Fruit fly (Drosophila melanogaster) whole organism, embryonic: ENCODE measurements around the gene Nlg2.

Source experiments
- CG10565 ChIP-seq: fragments of 200-800 bp; sonication (Bioruptor generic); optimal IDR thresholded peaks from 3 replicates; lab custom pipeline; 2016; ENCODE audit warnings: missing biosample characterization, mild to moderate bottlenecking, missing genetic modification characterization
- CG10979 ChIP-seq: fragments of 200-800 bp; sonication (Bioruptor generic); optimal IDR thresholded peaks from 2 replicates; lab custom pipeline; 2018; ENCODE audit warnings: missing biosample characterization, mild to moderate bottlenecking, missing genetic modification characterization, moderate library complexity
- CG11085 ChIP-seq: fragments of 200-800 bp; sonication (Bioruptor generic); IDR thresholded peaks from 2 replicates; pipeline ENCODE4 v1.3.6; 2022; ENCODE audit warnings: missing biosample characterization, missing genetic modification characterization
- CG11504 ChIP-seq: fragments of 200-800 bp; sonication (Bioruptor generic); optimal IDR thresholded peaks from 3 replicates; lab custom pipeline; 2019; ENCODE audit warnings: missing biosample characterization, mild to moderate bottlenecking, missing genetic modification characterization, moderate library complexity
- CG11695 ChIP-seq: fragments of 200-800 bp; sonication (Bioruptor generic); IDR thresholded peaks from 3 replicates; pipeline ENCODE4 v1.3.6; 2022; ENCODE audit warnings: missing biosample characterization, missing genetic modification characterization
- CG12071 ChIP-seq: fragments of 200-800 bp; sonication (Bioruptor generic); optimal IDR thresholded peaks from 3 replicates; lab custom pipeline; 2018; ENCODE audit warnings: missing biosample characterization, mild to moderate bottlenecking, missing genetic modification characterization
- CG12155 ChIP-seq: fragments of 200-800 bp; sonication (Bioruptor generic); optimal IDR thresholded peaks from 3 replicates; lab custom pipeline; 2016; ENCODE audit warnings: missing biosample characterization, missing genetic modification characterization
- CG1233 ChIP-seq: fragments of 200-800 bp; sonication (Bioruptor generic); optimal IDR thresholded peaks from 4 replicates; lab custom pipeline; 2018; ENCODE audit warnings: missing biosample characterization, mild to moderate bottlenecking, missing genetic modification characterization
- CG12769 ChIP-seq: fragments of 200-800 bp; sonication (Bioruptor generic); optimal IDR thresholded peaks from 2 replicates; lab custom pipeline; 2019; ENCODE audit warnings: missing biosample characterization, mild to moderate bottlenecking, missing genetic modification characterization, moderate library complexity
- CG13624 ChIP-seq: fragments of 200-800 bp; sonication (Bioruptor generic); optimal IDR thresholded peaks from 2 replicates; lab custom pipeline; 2016; ENCODE audit warnings: missing biosample characterization, missing genetic modification characterization
- CG15073 ChIP-seq: fragments of 200-800 bp; sonication (Bioruptor generic); optimal IDR thresholded peaks from 2 replicates; lab custom pipeline; 2016; ENCODE audit warnings: missing biosample characterization, missing genetic modification characterization
- CG16863 ChIP-seq: fragments of 200-800 bp; sonication (Bioruptor generic); optimal IDR thresholded peaks from 3 replicates; lab custom pipeline; 2016; ENCODE audit warnings: missing biosample characterization, missing genetic modification characterization
- CG17328 ChIP-seq: fragments of 200-800 bp; sonication (Bioruptor generic); IDR thresholded peaks from 2 replicates; pipeline ENCODE4 v1.3.6; 2022; ENCODE audit warnings: missing biosample characterization, missing genetic modification characterization
- CG17359 ChIP-seq: fragments of 200-800 bp; sonication (Bioruptor generic); optimal IDR thresholded peaks from 3 replicates; lab custom pipeline; 2018; ENCODE audit warnings: missing biosample characterization, mild to moderate bottlenecking, missing genetic modification characterization, moderate library complexity
- CG33213 ChIP-seq: fragments of 200-800 bp; sonication (Bioruptor generic); optimal IDR thresholded peaks from 3 replicates; lab custom pipeline; 2016; ENCODE audit warnings: missing biosample characterization, missing genetic modification characterization
- CG3407 ChIP-seq: fragments of 200-800 bp; sonication (Bioruptor generic); optimal IDR thresholded peaks from 2 replicates; lab custom pipeline; 2018; ENCODE audit warnings: missing biosample characterization, mild to moderate bottlenecking, missing genetic modification characterization
- CG34224 ChIP-seq: fragments of 200-800 bp; sonication (Bioruptor generic); IDR thresholded peaks from 3 replicates; pipeline ENCODE4 v1.3.6; 2022; ENCODE audit warnings: missing biosample characterization, missing genetic modification characterization; ENCODE audit not compliant: partially characterized antibody
- CG4282 ChIP-seq: fragments of 200-800 bp; sonication (Bioruptor generic); optimal IDR thresholded peaks from 2 replicates; lab custom pipeline; 2016; ENCODE audit warnings: missing biosample characterization, missing genetic modification characterization
- CG5180 ChIP-seq: fragments of 200-800 bp; sonication (Bioruptor generic); optimal IDR thresholded peaks from 3 replicates; lab custom pipeline; 2017; ENCODE audit warnings: missing biosample characterization, missing genetic modification characterization, mild to moderate bottlenecking, moderate library complexity, missing genetic modification reagents
- CG5953 ChIP-seq: fragments of 200-800 bp; sonication (Bioruptor generic); IDR thresholded peaks from 2 replicates; pipeline ENCODE4 v1.3.6; 2022; ENCODE audit warnings: missing biosample characterization, missing genetic modification characterization
- CG6654 ChIP-seq: fragments of 200-800 bp; sonication (Bioruptor generic); optimal IDR thresholded peaks from 2 replicates; lab custom pipeline; 2017; ENCODE audit warnings: missing biosample characterization, mild to moderate bottlenecking, missing genetic modification characterization
- CG6689 ChIP-seq: fragments of 200-800 bp; sonication (Bioruptor generic); IDR thresholded peaks from 2 replicates; pipeline ENCODE4 v1.3.6; 2022; ENCODE audit warnings: missing biosample characterization, missing genetic modification characterization
- D ChIP-seq, 2 experiments: fragments of 200-800 bp in 1 of 2; fragments of >200 bp in 1 of 2; sonication (Bioruptor generic) in 1 of 2; optimal IDR thresholded peaks; 2 replicates in 1 of 2; 3 replicates in 1 of 2; lab custom pipeline; 2017; ENCODE audit warnings: mild to moderate bottlenecking in 1 of 2, missing biosample characterization in 1 of 2, missing genetic modification characterization in 1 of 2, missing genetic modification reagents in 1 of 2
- Doc2 ChIP-seq: fragments of 200-800 bp; sonication (Bioruptor generic); IDR thresholded peaks from 2 replicates; pipeline ENCODE4 v1.3.6; 2022; ENCODE audit warnings: missing biosample characterization, missing genetic modification characterization
- Eip74EF ChIP-seq, 2 experiments: fragments of 200-800 bp in 1 of 2; fragments of >200 bp in 1 of 2; sonication (Bioruptor generic) in 1 of 2; optimal IDR thresholded peaks; 2 replicates each; lab custom pipeline; 2017 to 2019; ENCODE audit warnings: missing biosample characterization in 2 of 2, missing genetic modification characterization in 2 of 2, mild to moderate bottlenecking in 1 of 2, moderate library complexity in 1 of 2
- Elba2 ChIP-seq: fragments of 200-800 bp; sonication (Bioruptor generic); optimal IDR thresholded peaks from 3 replicates; lab custom pipeline; 2016; ENCODE audit warnings: missing biosample characterization, missing genetic modification characterization
- GATAe ChIP-seq: fragments of 200-800 bp; sonication (Bioruptor generic); conservative IDR thresholded peaks from 2 replicates; pipeline ENCODE4 v1.3.6; 2022; ENCODE audit warnings: missing biosample characterization, missing genetic modification characterization
- HLH54F ChIP-seq: fragments of 200-800 bp; sonication (Bioruptor generic); optimal IDR thresholded peaks from 3 replicates; lab custom pipeline; 2016; ENCODE audit warnings: missing biosample characterization, missing genetic modification characterization
- Kr ChIP-seq: fragments of 200-800 bp; sonication (Bioruptor generic); optimal IDR thresholded peaks from 2 replicates; lab custom pipeline; 2017; ENCODE audit warnings: missing biosample characterization, mild to moderate bottlenecking, missing genetic modification characterization
- Mrtf ChIP-seq: fragments of 200-800 bp; sonication (Bioruptor generic); IDR thresholded peaks from 3 replicates; pipeline ENCODE4 v1.3.6; 2022; ENCODE audit warnings: missing biosample characterization, missing genetic modification characterization
- Myb ChIP-seq: fragments of 200-800 bp; sonication (Bioruptor generic); optimal IDR thresholded peaks from 2 replicates; lab custom pipeline; 2016; ENCODE audit warnings: missing biosample characterization, missing genetic modification characterization
- Nf-YC ChIP-seq: fragments of 200-800 bp; optimal IDR thresholded peaks from 3 replicates; lab custom pipeline; 2019; ENCODE audit warnings: missing biosample characterization, mild to moderate bottlenecking, missing genetic modification characterization, moderate library complexity
- Ptx1 ChIP-seq: fragments of 200-800 bp; sonication (Bioruptor generic); IDR thresholded peaks from 2 replicates; pipeline ENCODE4 v1.3.6; 2022; ENCODE audit warnings: missing biosample characterization, missing genetic modification characterization
- Sry-β ChIP-seq: fragments of 200-800 bp; sonication (Bioruptor generic); optimal IDR thresholded peaks from 2 replicates; lab custom pipeline; 2018; ENCODE audit warnings: missing biosample characterization, mild to moderate bottlenecking, missing genetic modification characterization, moderate library complexity
- al ChIP-seq: fragments of 200-800 bp; sonication (Bioruptor generic); IDR thresholded peaks from 2 replicates; pipeline ENCODE4 v1.3.6; 2022; ENCODE audit warnings: missing biosample characterization, missing genetic modification characterization
- az2 ChIP-seq: fragments of 200-800 bp; sonication (Bioruptor generic); optimal IDR thresholded peaks from 3 replicates; lab custom pipeline; 2016; ENCODE audit warnings: missing biosample characterization, missing genetic modification characterization
- cato ChIP-seq: fragments of 200-800 bp; sonication (Bioruptor generic); optimal IDR thresholded peaks from 2 replicates; lab custom pipeline; 2016; ENCODE audit warnings: missing biosample characterization, missing genetic modification characterization, borderline replicate concordance
- crol ChIP-seq: fragments of 200-800 bp; sonication (Bioruptor generic); IDR thresholded peaks from 2 replicates; pipeline ENCODE4 v1.3.6; 2022; ENCODE audit warnings: missing biosample characterization, missing genetic modification characterization
- emc ChIP-seq: fragments of 200-800 bp; sonication (Bioruptor generic); optimal IDR thresholded peaks from 2 replicates; lab custom pipeline; 2016; ENCODE audit warnings: missing biosample characterization, missing genetic modification characterization
- ftz-f1 ChIP-seq: fragments of 200-800 bp; sonication (Bioruptor generic); optimal IDR thresholded peaks from 2 replicates; lab custom pipeline; 2016; ENCODE audit warnings: missing biosample characterization, missing genetic modification characterization
- gcm ChIP-seq: fragments of 200-800 bp; sonication (Bioruptor generic); optimal IDR thresholded peaks from 2 replicates; lab custom pipeline; 2019; ENCODE audit warnings: missing biosample characterization, mild to moderate bottlenecking, missing genetic modification characterization, moderate library complexity
- hb ChIP-seq: fragments of 200-800 bp; sonication (Bioruptor generic); IDR thresholded peaks from 3 replicates; pipeline ENCODE4 v1.3.6; 2022; ENCODE audit warnings: missing biosample characterization, missing genetic modification characterization; ENCODE audit not compliant: partially characterized antibody
- nmo ChIP-seq: fragments of 200-800 bp; sonication (Bioruptor generic); optimal IDR thresholded peaks from 2 replicates; lab custom pipeline; 2018; ENCODE audit warnings: missing biosample characterization, mild to moderate bottlenecking, missing genetic modification characterization, moderate library complexity
- nom ChIP-seq: fragments of 200-800 bp; sonication (Bioruptor generic); optimal IDR thresholded peaks from 2 replicates; lab custom pipeline; 2017; ENCODE audit warnings: missing biosample characterization, missing genetic modification characterization, mild to moderate bottlenecking, moderate library complexity, missing genetic modification reagents
- oc ChIP-seq: fragments of 200-800 bp; sonication (Bioruptor generic); optimal IDR thresholded peaks from 2 replicates; lab custom pipeline; 2018; ENCODE audit warnings: missing biosample characterization, mild to moderate bottlenecking, missing genetic modification characterization, moderate library complexity
- otp ChIP-seq: fragments of 200-800 bp; sonication (Bioruptor generic); IDR thresholded peaks from 3 replicates; pipeline ENCODE4, ENCODE4 v1.3.6; 2022; ENCODE audit warnings: missing biosample characterization, missing genetic modification characterization
- sr ChIP-seq: fragments of 200-800 bp; sonication (Bioruptor generic); IDR thresholded peaks from 3 replicates; pipeline ENCODE4 v1.3.6; 2022; ENCODE audit warnings: missing biosample characterization, missing genetic modification characterization
- tio ChIP-seq: fragments of 200-800 bp; sonication (Bioruptor generic); optimal IDR thresholded peaks from 2 replicates; lab custom pipeline; 2017; ENCODE audit warnings: missing biosample characterization, missing genetic modification characterization, inconsistent platforms
- twi ChIP-seq: fragments of 200-800 bp; optimal IDR thresholded peaks from 2 replicates; lab custom pipeline; 2019; ENCODE audit warnings: missing biosample characterization, mild to moderate bottlenecking, missing genetic modification characterization, moderate library complexity
- vnd ChIP-seq: fragments of 200-800 bp; sonication (Bioruptor generic); IDR thresholded peaks from 3 replicates; pipeline ENCODE4 v1.3.6; 2022; ENCODE audit warnings: missing biosample characterization, missing genetic modification characterization; ENCODE audit not compliant: partially characterized antibody

The Nlg2 gene

DNA sequence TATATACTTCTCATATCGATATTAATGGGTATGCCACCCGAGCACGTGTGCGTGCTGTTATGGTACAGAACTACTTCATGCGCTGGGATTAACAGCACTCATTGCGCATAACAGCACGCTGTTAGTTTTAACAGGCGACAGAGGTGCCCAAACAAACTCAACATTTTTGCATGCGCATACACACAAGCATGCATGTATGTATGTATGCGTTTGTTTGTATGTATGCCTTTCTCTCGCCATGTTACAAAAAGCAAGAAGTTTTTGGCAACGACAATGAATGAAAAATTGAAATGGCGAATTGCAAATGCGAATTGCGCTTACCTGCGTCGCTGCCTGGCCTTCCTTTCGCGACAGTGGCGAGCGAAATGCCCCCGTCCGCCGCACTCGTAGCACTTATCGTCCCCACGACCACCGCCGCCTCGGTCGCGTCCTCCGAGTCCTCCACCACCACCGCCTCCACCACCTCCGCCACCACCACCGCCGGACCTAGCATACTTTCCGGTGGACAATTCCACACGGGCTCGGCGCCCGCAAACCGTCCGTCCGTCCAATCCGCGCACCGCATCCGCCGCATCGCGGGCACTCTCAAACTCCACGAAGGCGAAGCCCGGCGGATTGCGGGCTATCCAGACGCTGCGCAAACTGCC, 44.6 kb downstream of the Nlg2 start (continued):
- TF ChIP-seq Nf-YC (peak; percentile 54), CG17328 (GFP tag; lab: Robert Waterston, UW) (no peak), oc (tag; lab: Kevin White, UChicago) (no peak), Ptx1 (GFP tag; lab: Robert Waterston, UW) (no peak), HLH54F (GFP tag; lab: Kevin White, UChicago) (no peak), CG1233 (peak; percentile 8), CG5953 (GFP tag; lab: Robert Waterston, UW) (no peak), Doc2 (GFP tag; lab: Robert Waterston, UW) (no peak), CG13624 (GFP tag; lab: Kevin White, UChicago) (no peak), cato (GFP tag; lab: Kevin White, UChicago) (no peak), CG6654 (no peak), CG6689 (GFP tag; lab: Robert Waterston, UW) (no peak), tio (GFP tag; lab: Kevin White, UChicago) (no peak), ftz-f1 (GFP tag; lab: Kevin White, UChicago) (no peak), CG11085 (GFP tag; lab: Robert Waterston, UW) (no peak), CG11504 (tag; lab: Kevin White, UChicago) (no peak), CG12071 (no peak), CG5180 (no peak), emc (no peak), CG3407 (no peak), D (optimal IDR thresholded peaks at IDR 0.05; lab: Kevin White, UChicago) (no peak), D (GFP tag; optimal IDR thresholded peaks at IDR 0.05; lab: Kevin White, UChicago) (no peak), sr (GFP tag; lab: Robert Waterston, UW) (no peak), CG17359 (tag; lab: Kevin White, UChicago) (no peak), CG16863 (no peak), Kr (GFP tag; lab: Kevin White, UChicago) (no peak), CG12155 (GFP tag; lab: Kevin White, UChicago) (no peak), CG4282 (GFP tag; lab: Kevin White, UChicago) (no peak), vnd (GFP tag; lab: Robert Waterston, UW) (no peak), CG10565 (GFP tag; lab: Kevin White, UChicago) (no peak), al (no peak), CG34224 (GFP tag; lab: Robert Waterston, UW) (no peak), CG10979 (tag; lab: Kevin White, UChicago) (no peak), CG12769 (tag; lab: Kevin White, UChicago) (no peak), GATAe (GFP tag; lab: Robert Waterston, UW) (no peak), Elba2 (GFP tag; lab: Kevin White, UChicago) (no peak), az2 (GFP tag; lab: Kevin White, UChicago) (no peak), nmo (GFP tag; lab: Kevin White, UChicago) (no peak), CG11695 (GFP tag; lab: Robert Waterston, UW) (no peak), Myb (GFP tag; lab: Kevin White, UChicago) (no peak), twi (tag; lab: Kevin White, UChicago) (no peak), CG15073 (GFP tag; lab: Kevin White, UChicago) (no peak), nom (GFP tag; lab: Kevin White, UChicago) (no peak), CG33213 (GFP tag; lab: Kevin White, UChicago) (no peak), hb (GFP tag; lab: Robert Waterston, UW) (no peak), crol (GFP tag; lab: Robert Waterston, UW) (peak; percentile 77; the same call in 1 of the 2 replicates), Eip74EF (GFP tag; optimal IDR thresholded peaks at IDR 0.05; lab: Kevin White, UChicago) (no peak), gcm (GFP tag; lab: Kevin White, UChicago) (no peak), Mrtf (GFP tag; lab: Robert Waterston, UW) (no peak), Sry-β (GFP tag; lab: Kevin White, UChicago) (peak; percentile 15), otp (no peak)
